Worm (Caenorhabditis elegans) whole organism, L1 larva: ENCODE measurements around the gene Y56A3A.7.

Experiments
- C04F5.9 ChIP-seq: sonication (generic microtip); optimal IDR thresholded peaks from 2 replicates; lab custom pipeline; 2016; ENCODE audit warnings: missing genetic modification characterization, missing compliant biosample characterization
- C16A3.4 ChIP-seq: fragments of 150-350 bp; optimal IDR thresholded peaks from 2 replicates; lab custom pipeline; 2014; ENCODE audit warnings: missing biosample characterization, missing genetic modification characterization
- C34B4.2 ChIP-seq: sonication (generic microtip); optimal IDR thresholded peaks from 2 replicates; lab custom pipeline; 2017; ENCODE audit warnings: mild to moderate bottlenecking, missing genetic modification characterization, missing compliant biosample characterization
- F16B12.6 ChIP-seq: fragments of 150-350 bp; optimal IDR thresholded peaks from 2 replicates; lab custom pipeline; 2014; ENCODE audit warnings: missing biosample characterization, missing genetic modification characterization
- aha-1 ChIP-seq: fragments of 150-350 bp; optimal IDR thresholded peaks from 2 replicates; lab custom pipeline; 2014; ENCODE audit warnings: missing biosample characterization, missing genetic modification characterization
- aly-2 ChIP-seq: fragments of 150-350 bp; optimal IDR thresholded peaks from 2 replicates; lab custom pipeline; 2014; ENCODE audit warnings: missing biosample characterization, missing genetic modification characterization
- blmp-1 ChIP-seq: fragments of 150-350 bp; optimal IDR thresholded peaks from 2 replicates; lab custom pipeline; 2014; ENCODE audit warnings: missing biosample characterization, missing genetic modification characterization
- ceh-8 ChIP-seq: fragments of 200-800 bp; sonication (Bioruptor generic); optimal IDR thresholded peaks from 2 replicates; lab custom pipeline; 2018; ENCODE audit warnings: mild to moderate bottlenecking, missing genetic modification characterization, moderate library complexity, missing compliant biosample characterization
- ceh-88 ChIP-seq: fragments of 200-800 bp; sonication (Bioruptor generic); IDR thresholded peaks from 2 replicates; pipeline ENCODE4 v1.3.6; 2022; ENCODE audit warnings: missing genetic modification characterization, missing compliant biosample characterization
- dsc-1 ChIP-seq: sonication (generic microtip); optimal IDR thresholded peaks from 2 replicates; lab custom pipeline; 2016; ENCODE audit warnings: mild to moderate bottlenecking, missing genetic modification characterization, missing compliant biosample characterization
- efl-1 ChIP-seq, 4 experiments: fragments of 150-350 bp; optimal IDR thresholded peaks in 3 of 4; peaks in 1 of 4; 1 replicate in 1 of 4; 2 replicates in 3 of 4; lab custom pipeline; 2014; ENCODE audit warnings: missing biosample characterization in 2 of 4, missing genetic modification characterization in 2 of 4, missing genetic modification reagents in 2 of 4
- egl-13 ChIP-seq: sonication (generic microtip); optimal IDR thresholded peaks from 2 replicates; lab custom pipeline; 2016; ENCODE audit warnings: missing genotype, missing genetic modification reagents, missing genetic modification characterization, missing compliant biosample characterization
- egl-27 ChIP-seq, 2 experiments: fragments of 150-350 bp in 1 of 2; sonication (generic microtip); optimal IDR thresholded peaks; 3 replicates each; lab custom pipeline; 2017 to 2018; ENCODE audit warnings: missing biosample characterization in 2 of 2, missing genetic modification characterization in 2 of 2, missing genetic modification reagents in 2 of 2
- elt-2 ChIP-seq: sonication (generic microtip); optimal IDR thresholded peaks from 2 replicates; lab custom pipeline; 2016; ENCODE audit warnings: missing genetic modification characterization, mild to moderate bottlenecking, inconsistent platforms, missing compliant biosample characterization, missing genetic modification reagents
- elt-3 ChIP-seq, 6 experiments: fragments of 150-350 bp in 1 of 6; sonication (generic microtip); optimal IDR thresholded peaks; 2 replicates each; lab custom pipeline; 2017 to 2018; ENCODE audit warnings: missing biosample characterization in 6 of 6, missing genetic modification characterization in 6 of 6, inconsistent platforms in 1 of 6
- ets-5 ChIP-seq: fragments of 200-800 bp; sonication (Bioruptor generic); IDR thresholded peaks from 2 replicates; pipeline ENCODE4 v1.3.6; 2022; ENCODE audit warnings: missing genetic modification characterization, missing compliant biosample characterization
- fkh-10 ChIP-seq: sonication (generic microtip); optimal IDR thresholded peaks from 2 replicates; lab custom pipeline; 2017; ENCODE audit warnings: missing biosample characterization, missing genetic modification reagents, missing genetic modification characterization
- fkh-4 ChIP-seq: sonication (generic microtip); optimal IDR thresholded peaks from 2 replicates; lab custom pipeline; 2016; ENCODE audit warnings: missing compliant biosample characterization, missing genetic modification characterization, borderline replicate concordance
- fos-1 ChIP-seq: fragments of 150-350 bp; optimal IDR thresholded peaks from 2 replicates; lab custom pipeline; 2014; ENCODE audit warnings: missing biosample characterization, missing genetic modification characterization
- hlh-17 ChIP-seq: fragments of 200-800 bp; sonication (Bioruptor generic); optimal IDR thresholded peaks from 2 replicates; lab custom pipeline; 2018; ENCODE audit warnings: missing genetic modification characterization, mild to moderate bottlenecking, missing compliant biosample characterization, moderate library complexity, borderline replicate concordance
- hlh-4 ChIP-seq: sonication (generic microtip); optimal IDR thresholded peaks from 2 replicates; lab custom pipeline; 2016; ENCODE audit warnings: mild to moderate bottlenecking, missing genetic modification characterization, missing compliant biosample characterization
- hpl-2 ChIP-seq: fragments of 150-350 bp; optimal IDR thresholded peaks from 2 replicates; lab custom pipeline; 2014; ENCODE audit warnings: missing biosample characterization, missing genetic modification reagents, missing genetic modification characterization
- jun-1 ChIP-seq: fragments of 150-350 bp; optimal IDR thresholded peaks from 2 replicates; lab custom pipeline; 2014; ENCODE audit warnings: missing biosample characterization, missing genetic modification reagents, missing genetic modification characterization
- lin-35 ChIP-seq, 2 experiments: fragments of 150-350 bp; optimal IDR thresholded peaks; 2 replicates each; lab custom pipeline; 2014; ENCODE audit warnings: missing biosample characterization in 2 of 2, missing genetic modification characterization in 2 of 2, missing genetic modification reagents in 2 of 2
- lin-39 ChIP-seq: fragments of 150-350 bp; optimal IDR thresholded peaks from 2 replicates; lab custom pipeline; 2014; ENCODE audit warnings: missing biosample characterization, missing genetic modification reagents, missing genetic modification characterization
- lir-3 ChIP-seq: sonication (generic microtip); optimal IDR thresholded peaks from 2 replicates; lab custom pipeline; 2016; ENCODE audit warnings: mild to moderate bottlenecking, missing genetic modification characterization, moderate library complexity, missing compliant biosample characterization; ENCODE audit not compliant: poor library complexity
- mdl-1 ChIP-seq, 2 experiments: fragments of 150-350 bp; optimal IDR thresholded peaks; 2 replicates each; lab custom pipeline; 2014 to 2017; ENCODE audit warnings: missing biosample characterization in 2 of 2, missing genetic modification characterization in 2 of 2, inconsistent platforms in 1 of 2
- nhr-12 ChIP-seq: sonication (generic microtip); optimal IDR thresholded peaks from 2 replicates; lab custom pipeline; 2017; ENCODE audit warnings: missing biosample characterization, missing genetic modification characterization
- nhr-20 ChIP-seq: sonication (generic microtip); optimal IDR thresholded peaks from 2 replicates; lab custom pipeline; 2016; ENCODE audit warnings: mild to moderate bottlenecking, missing genetic modification characterization, missing compliant biosample characterization
- nhr-237 ChIP-seq: fragments of 150-350 bp; optimal IDR thresholded peaks from 2 replicates; lab custom pipeline; 2014; ENCODE audit warnings: missing biosample characterization, missing genetic modification characterization
- nhr-47 ChIP-seq: sonication (generic microtip); optimal IDR thresholded peaks from 2 replicates; lab custom pipeline; 2016; ENCODE audit warnings: mild to moderate bottlenecking, missing genetic modification characterization, moderate library complexity, missing compliant biosample characterization
- nhr-71 ChIP-seq: sonication (generic microtip); optimal IDR thresholded peaks from 2 replicates; lab custom pipeline; 2016; ENCODE audit warnings: mild to moderate bottlenecking, missing genetic modification characterization, moderate library complexity, missing compliant biosample characterization
- nhr-76 ChIP-seq: sonication (generic microtip); optimal IDR thresholded peaks from 2 replicates; lab custom pipeline; 2017; ENCODE audit warnings: missing biosample characterization, missing genetic modification characterization
- nhr-85 ChIP-seq: sonication (generic microtip); peaks from one replicate; lab custom pipeline; 2016; ENCODE audit warnings: missing genetic modification characterization, inconsistent platforms, missing compliant biosample characterization
- nhr-90 ChIP-seq: sonication (generic microtip); optimal IDR thresholded peaks from 2 replicates; lab custom pipeline; 2016; ENCODE audit warnings: mild to moderate bottlenecking, missing genetic modification characterization, missing compliant biosample characterization; ENCODE audit not compliant: poor library complexity
- pag-3 ChIP-seq: sonication (generic microtip); optimal IDR thresholded peaks from 2 replicates; lab custom pipeline; 2017; ENCODE audit warnings: missing genetic modification characterization, mild to moderate bottlenecking, missing compliant biosample characterization, antibody characterized with exemption, borderline replicate concordance; ENCODE audit not compliant: insufficient read depth
- pqm-1 ChIP-seq: sonication (generic microtip); optimal IDR thresholded peaks from 3 replicates; lab custom pipeline; 2017; ENCODE audit warnings: missing biosample characterization, missing genetic modification characterization
- snpc-4 ChIP-seq: fragments of 150-350 bp; optimal IDR thresholded peaks from 2 replicates; lab custom pipeline; 2014; ENCODE audit warnings: missing biosample characterization, missing genetic modification characterization
- sptf-1 ChIP-seq: fragments of 150-350 bp; optimal IDR thresholded peaks from 2 replicates; lab custom pipeline; 2014; ENCODE audit warnings: missing biosample characterization, missing genetic modification characterization
- tbx-2 ChIP-seq: sonication (generic microtip); optimal IDR thresholded peaks from 2 replicates; lab custom pipeline; 2016; ENCODE audit warnings: missing genetic modification characterization, missing compliant biosample characterization
- tlp-1 ChIP-seq: fragments of 150-350 bp; optimal IDR thresholded peaks from 2 replicates; lab custom pipeline; 2014; ENCODE audit warnings: missing biosample characterization, missing genetic modification characterization
- unc-130 ChIP-seq: fragments of 150-350 bp; optimal IDR thresholded peaks from 2 replicates; lab custom pipeline; 2017; ENCODE audit warnings: missing biosample characterization, missing genetic modification characterization, inconsistent platforms
- xbp-1 ChIP-seq: sonication (generic microtip); optimal IDR thresholded peaks from 2 replicates; lab custom pipeline; 2016; ENCODE audit warnings: missing genetic modification characterization, missing compliant biosample characterization

The Y56A3A.7 gene

ce11 chrIII:11946973-11947372 is at the start of gene Y56A3A.7:
Gene Y56A3A.7 (minus strand): TSS chrIII:11947019.
- no peak for TF ChIP-seq nhr-20 (tag; lab: Kevin White, UChicago)
- TF ChIP-seq efl-1 (optimal IDR thresholded peaks at IDR 0.05; lab: Kevin White, UChicago): no peak
- TF ChIP-seq efl-1 (GFP tag; optimal IDR thresholded peaks at IDR 0.05 in 1 of 2; lab: Kevin White, UChicago): peak in 1 of 2 experiments; percentile 79
- TF ChIP-seq F16B12.6 (tag; lab: Kevin White, UChicago): no peak

ce11 chrIII:11995783-11996182 is 49.0 kb upstream of the Y56A3A.7 start:
- TF ChIP-seq unc-130 (tag; lab: Kevin White, UChicago) (no peak), elt-3 (tag; optimal IDR thresholded peaks at IDR 0.05; lab: Kevin White, UChicago) (no peak), ceh-88 (GFP tag; lab: Robert Waterston, UW) (no peak), hpl-2 (GFP tag; lab: Kevin White, UChicago) (no peak), snpc-4 (tag; lab: Kevin White, UChicago) (no peak), aha-1 (tag; lab: Kevin White, UChicago) (no peak), fkh-10 (GFP tag; lab: Kevin White, UChicago) (no peak), blmp-1 (no peak), nhr-12 (tag; lab: Kevin White, UChicago) (no peak), lin-39 (tag; lab: Kevin White, UChicago) (no peak), C34B4.2 (tag; lab: Kevin White, UChicago) (no peak), ets-5 (GFP tag; lab: Robert Waterston, UW) (no peak), xbp-1 (tag; lab: Kevin White, UChicago) (no peak), nhr-237 (tag; lab: Kevin White, UChicago) (no peak), fkh-4 (tag; lab: Kevin White, UChicago) (no peak), lin-35 (GFP tag; optimal IDR thresholded peaks at IDR 0.05; lab: Kevin White, UChicago) (no peak), C04F5.9 (tag; lab: Kevin White, UChicago) (no peak), pag-3 (tag; lab: Kevin White, UChicago) (no peak)

ce11 chrIII:11991654-11992292 is 45.0 kb upstream of the Y56A3A.7 start:
- TF ChIP-seq dsc-1 (no peak), tbx-2 (no peak), ceh-8 (GFP tag; lab: Kevin White, UChicago) (no peak)
- TF ChIP-seq, all 84 proteins: peak for 0

- TF ChIP-seq egl-27 (tag; optimal IDR thresholded peaks at IDR 0.05; lab: Kevin White, UChicago): no peak
- TF ChIP-seq elt-3 (tag; optimal IDR thresholded peaks at IDR 0.05; lab: Kevin White, UChicago): peak in 1 of 6 experiments; percentile 77
- no peak for TF ChIP-seq nhr-12 (tag; lab: Kevin White, UChicago)
- peak; percentile 28 to 32 for TF ChIP-seq efl-1 (optimal IDR thresholded peaks at IDR 0.05; lab: Kevin White, UChicago)
- TF ChIP-seq efl-1 (GFP tag; optimal IDR thresholded peaks at IDR 0.05 in 1 of 2; lab: Kevin White, UChicago): peak in 1 of 2 experiments; percentile 25
- peak; percentile 18 for TF ChIP-seq nhr-90 (tag; lab: Kevin White, UChicago)
- peak in 1 of 2 experiments; percentile 84 for TF ChIP-seq mdl-1 (tag; optimal IDR thresholded peaks at IDR 0.05; lab: Kevin White, UChicago)
- TF ChIP-seq nhr-20 (tag; lab: Kevin White, UChicago): peak; percentile 54
- no peak for TF ChIP-seq tlp-1
- TF ChIP-seq hpl-2 (GFP tag; lab: Kevin White, UChicago): no peak
- peak; percentile 72 for TF ChIP-seq nhr-85
- no peak for TF ChIP-seq nhr-76 (tag; lab: Kevin White, UChicago)
- no peak for TF ChIP-seq lir-3
- TF ChIP-seq nhr-71: peak; percentile 41
- no peak for TF ChIP-seq unc-130 (tag; lab: Kevin White, UChicago)
- no peak for TF ChIP-seq pag-3 (tag; lab: Kevin White, UChicago)
- TF ChIP-seq fos-1 (tag; lab: Kevin White, UChicago): no peak
- TF ChIP-seq elt-2 (tag; lab: Kevin White, UChicago): no peak
- no peak for TF ChIP-seq egl-13 (tag; lab: Kevin White, UChicago)
- TF ChIP-seq C16A3.4 (tag; lab: Kevin White, UChicago): peak; percentile 25
- no peak for TF ChIP-seq C04F5.9 (tag; lab: Kevin White, UChicago)
- no peak for TF ChIP-seq hlh-17
- TF ChIP-seq jun-1 (tag; lab: Kevin White, UChicago): no peak
- TF ChIP-seq lin-39 (tag; lab: Kevin White, UChicago): no peak
- peak; percentile 14 for TF ChIP-seq nhr-47 (tag; lab: Kevin White, UChicago)
- no peak for TF ChIP-seq aly-2
- peak; percentile 66 for TF ChIP-seq blmp-1
- no peak for TF ChIP-seq sptf-1 (tag; lab: Kevin White, UChicago)
- no peak for TF ChIP-seq hlh-4
- no peak for TF ChIP-seq pqm-1 (tag; lab: Kevin White, UChicago)
These were observed 43.0 kb upstream of the Y56A3A.7 start, which contains the start of gene wah-1 for ce11 chrIII:11989823-11990222. Gene wah-1 (plus strand): TSS chrIII:11990167.
